Fruit fly (Drosophila melanogaster): ENCODE results near the gene Lsp1beta.

The Lsp1beta gene

DNA sequence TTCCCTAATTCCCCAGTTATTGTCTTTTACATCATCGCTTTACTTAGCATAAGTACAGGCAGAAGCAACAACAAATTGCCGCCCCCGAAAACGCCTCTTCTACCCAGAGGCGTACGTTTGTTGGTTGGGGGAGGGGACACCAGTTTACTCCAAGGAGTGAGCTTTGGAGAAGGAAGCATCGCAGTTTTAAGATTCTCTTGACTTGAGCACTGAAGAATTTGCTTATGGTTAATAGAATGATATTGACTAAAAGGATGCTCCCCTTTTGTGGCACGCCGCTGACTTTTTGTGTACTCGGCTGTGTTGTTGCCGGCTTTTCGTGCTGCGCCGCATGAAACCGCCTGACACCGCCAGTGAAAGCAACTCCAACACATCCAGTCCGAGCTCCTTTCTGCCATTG, 38.6 kb downstream of the Lsp1beta start (continued):
- TF ChIP-seq Xbp1 (GFP tag; optimal IDR thresholded peaks at IDR 0.05), result peak; percentile 29
- no peak for TF ChIP-seq ap (GFP tag; IDR thresholded peaks at IDR 0.05)
- no peak for TF ChIP-seq Spps (tag; optimal IDR thresholded peaks at IDR 0.05)
- TF ChIP-seq CG9797 (GFP tag; optimal IDR thresholded peaks at IDR 0.05), result no peak
- TF ChIP-seq Blimp-1 (GFP tag; optimal IDR thresholded peaks at IDR 0.05), result no peak
- no peak for TF ChIP-seq CrebB (tag; optimal IDR thresholded peaks at IDR 0.05)
- no peak for TF ChIP-seq CG8765 (GFP tag; IDR thresholded peaks at IDR 0.05)
- no peak for TF ChIP-seq fu2 (GFP tag; optimal IDR thresholded peaks at IDR 0.05)
- peak; percentile 45 for TF ChIP-seq Antp (GFP tag; optimal IDR thresholded peaks at IDR 0.05)
- no peak for TF ChIP-seq tx (GFP tag; optimal IDR thresholded peaks at IDR 0.05)
- no peak for TF ChIP-seq CG18262 (tag; optimal IDR thresholded peaks at IDR 0.05)
- no peak for TF ChIP-seq cato (GFP tag; optimal IDR thresholded peaks at IDR 0.05; ENCODE audit: borderline replicate concordance)
- TF ChIP-seq D19B (GFP tag; optimal IDR thresholded peaks at IDR 0.05), result no peak
- no peak for TF ChIP-seq oc (tag; optimal IDR thresholded peaks at IDR 0.05)
- TF ChIP-seq E2f1 (GFP tag; IDR thresholded peaks at IDR 0.05), result no peak
- no peak for TF ChIP-seq CG10565 (GFP tag; optimal IDR thresholded peaks at IDR 0.05)
- peak; percentile 51 for TF ChIP-seq ind (GFP tag; optimal IDR thresholded peaks at IDR 0.05)
- no peak for TF ChIP-seq CG31388 (GFP tag; optimal IDR thresholded peaks at IDR 0.05)
- TF ChIP-seq jigr1 (GFP tag; IDR thresholded peaks at IDR 0.05), result no peak
- TF ChIP-seq ems (GFP tag; optimal IDR thresholded peaks at IDR 0.05), result no peak
- peak; percentile 26 for TF ChIP-seq CG18619 (GFP tag; optimal IDR thresholded peaks at IDR 0.05)
- TF ChIP-seq lilli (GFP tag; optimal IDR thresholded peaks at IDR 0.05), result peak; percentile 57
- TF ChIP-seq Vsx1 (GFP tag; optimal IDR thresholded peaks at IDR 0.05), result no peak
- no peak for TF ChIP-seq sima (GFP tag; optimal IDR thresholded peaks at IDR 0.05)
- TF ChIP-seq pzg (GFP tag; optimal IDR thresholded peaks at IDR 0.05), result no peak
- TF ChIP-seq phol (tag; optimal IDR thresholded peaks at IDR 0.05), result peak; percentile 1
- TF ChIP-seq unc-4 (GFP tag; IDR thresholded peaks at IDR 0.05; ENCODE audit: partially characterized antibody), result no peak

Measured in whole organism, embryonic.